Worm (Caenorhabditis elegans): Measurements from ENCODE around the gene F09E10.1.

Gene F09E10.1

ce11 chrX:1464699-1465098 is 37.9 kb upstream of the F09E10.1 start, which contains the start of gene D1005.6:
D1005.6 (minus strand) TSS chrX:1464799.
- TF ChIP-seq nhr-179 (tag; optimal IDR thresholded peaks at IDR 0.05) (no peak), Y53G8AR.9 (GFP tag; conservative IDR thresholded peaks at IDR 0.05) (no peak), ceh-40 (GFP tag; IDR thresholded peaks at IDR 0.05) (no peak), tlf-1 (GFP tag; optimal IDR thresholded peaks at IDR 0.05) (no peak), madf-10 (tag; optimal IDR thresholded peaks at IDR 0.05) (no peak), nhr-80 (tag; optimal IDR thresholded peaks at IDR 0.05) (no peak), nfya-1 (tag; optimal IDR thresholded peaks at IDR 0.05; ENCODE audit: borderline replicate concordance, insufficient read depth) (no peak), lin-40 (tag; optimal IDR thresholded peaks at IDR 0.05) (no peak), ztf-22 (GFP tag; optimal IDR thresholded peaks at IDR 0.05) (no peak), somi-1 (GFP tag; optimal IDR thresholded peaks at IDR 0.05) (no peak), F49E8.2 (tag; optimal IDR thresholded peaks at IDR 0.05; ENCODE audit: insufficient read depth) (no peak), nfya-2 (GFP tag; IDR thresholded peaks at IDR 0.05) (no peak), lsy-27 (tag; optimal IDR thresholded peaks at IDR 0.05; ENCODE audit: borderline replicate concordance, insufficient read depth) (no peak), ceh-79 (tag; optimal IDR thresholded peaks at IDR 0.05) (no peak), atf-7 (tag; optimal IDR thresholded peaks at IDR 0.05) (no peak), Y95B8A.8 (GFP tag; IDR thresholded peaks at IDR 0.05) (no peak)

- TF ChIP-seq ceh-40 (GFP tag; IDR thresholded peaks at IDR 0.05): no peak
- no peak for TF ChIP-seq egl-18 (GFP tag; IDR thresholded peaks at IDR 0.05)
- TF ChIP-seq Y53G8AR.9 (GFP tag; conservative IDR thresholded peaks at IDR 0.05): no peak
- no peak for TF ChIP-seq madf-6 (GFP tag; IDR thresholded peaks at IDR 0.05)
- no peak for TF ChIP-seq snpc-1.1 (tag; optimal IDR thresholded peaks at IDR 0.05; ENCODE audit: insufficient read depth)
- TF ChIP-seq snpc-4 (GFP tag; optimal IDR thresholded peaks at IDR 0.05): no peak
- TF ChIP-seq snpc-4 (tag; optimal IDR thresholded peaks at IDR 0.05): no peak
- TF ChIP-seq T26A5.8 (tag; optimal IDR thresholded peaks at IDR 0.05): no peak
Observed at ce11 chrX:1468057-1468456, 34.5 kb upstream of the F09E10.1 start.

- TF ChIP-seq cebp-1 (GFP tag; IDR thresholded peaks at IDR 0.05) (no peak), cebp-1 (tag; optimal IDR thresholded peaks at IDR 0.05) (peak; percentile 73), snpc-4 (GFP tag; optimal IDR thresholded peaks at IDR 0.05) (no peak), snpc-4 (tag; optimal IDR thresholded peaks at IDR 0.05) (peak in 2 of 4 experiments; percentile 78 to 81), pbrm-1 (GFP tag; IDR thresholded peaks at IDR 0.05) (no peak), F57C9.4 (tag; optimal IDR thresholded peaks at IDR 0.05) (no peak), B0261.1 (tag; optimal IDR thresholded peaks at IDR 0.05) (no peak)
Observed at ce11 chrX:1471232-1471631, 31.4 kb upstream of the F09E10.1 start.

ce11 chrX:1472880-1473279 is 29.7 kb upstream of the F09E10.1 start, which contains the start of gene D1005.5:
D1005.5 (minus strand) TSS chrX:1472980.
- TF ChIP-seq tbx-9 (tag; optimal IDR thresholded peaks at IDR 0.05; ENCODE audit: borderline replicate concordance) (no peak), dpl-1 (GFP tag; optimal IDR thresholded peaks at IDR 0.05) (no peak), ceh-58 (GFP tag; IDR thresholded peaks at IDR 0.05) (no peak), lir-1 (GFP tag; conservative IDR thresholded peaks at IDR 0.05) (no peak), gei-17 (GFP tag; optimal IDR thresholded peaks at IDR 0.05) (no peak), cebp-1 (GFP tag; IDR thresholded peaks at IDR 0.05) (no peak), cebp-1 (tag; optimal IDR thresholded peaks at IDR 0.05) (peak; percentile 22), fkh-3 (tag; optimal IDR thresholded peaks at IDR 0.05) (no peak), T26A5.8 (tag; optimal IDR thresholded peaks at IDR 0.05) (no peak)
